Fruit fly (Drosophila melanogaster): ENCODE measurements around the gene Prp3.

DNA sequence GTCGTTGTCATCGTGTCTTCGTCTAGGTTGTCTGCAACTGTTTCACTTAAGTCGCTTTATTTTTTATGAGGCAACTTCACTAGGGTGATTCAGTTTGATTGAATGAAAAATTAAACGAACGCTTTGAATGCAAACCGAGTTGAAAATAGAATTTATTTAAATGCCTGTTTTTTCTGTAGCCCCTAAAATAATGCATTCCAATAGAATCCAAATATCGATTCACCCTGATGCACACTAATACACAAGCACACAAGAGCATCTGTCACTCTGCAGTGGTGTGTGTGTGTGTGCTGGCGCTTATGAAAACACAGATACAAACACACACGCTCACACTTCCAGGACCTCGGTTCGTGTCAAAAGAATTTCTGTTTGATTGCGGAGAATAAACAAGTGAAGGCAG is 51.7 kb downstream of the Prp3 start:
- TF ChIP-seq CG34406 (GFP tag; optimal IDR thresholded peaks at IDR 0.05) = no peak
- peak; percentile 5 for TF ChIP-seq Sox14 (GFP tag; optimal IDR thresholded peaks at IDR 0.05)
- TF ChIP-seq CG10631 (GFP tag; optimal IDR thresholded peaks at IDR 0.05) = peak; percentile 36
- peak; percentile 12 for TF ChIP-seq OdsH (GFP tag; optimal IDR thresholded peaks at IDR 0.05)
- no peak for TF ChIP-seq Smox (GFP tag; optimal IDR thresholded peaks at IDR 0.05)
